Worm (Caenorhabditis elegans) whole organism, young adult: ENCODE measurements around the gene spig-5.
A peak's percentile ranks its signal among the peaks of the same experiment; 100 is the strongest.

Experiments used
- B0035.1 ChIP-seq: sonication (generic microtip); optimal IDR thresholded peaks from 2 replicates; lab custom pipeline; 2016; ENCODE audit warnings: missing genetic modification characterization, mild to moderate bottlenecking, missing compliant biosample characterization, missing genotype, missing genetic modification reagents
- B0336.3 ChIP-seq: fragments of 200-800 bp; sonication (Bioruptor generic); IDR thresholded peaks from 2 replicates; pipeline ENCODE4 v1.3.6; 2022; ENCODE audit warnings: missing genetic modification characterization, missing compliant biosample characterization
- C17E4.6 ChIP-seq: fragments of 200-800 bp; sonication (Bioruptor generic); IDR thresholded peaks from 2 replicates; pipeline ENCODE4 v1.3.6; 2022; ENCODE audit warnings: missing genetic modification reagents, missing genetic modification characterization, missing compliant biosample characterization
- F22D6.2 ChIP-seq: sonication (generic microtip); optimal IDR thresholded peaks from 2 replicates; lab custom pipeline; 2016; ENCODE audit warnings: mild to moderate bottlenecking, missing genetic modification characterization, missing compliant biosample characterization
- F55B11.4 ChIP-seq: sonication (generic microtip); optimal IDR thresholded peaks from 2 replicates; lab custom pipeline; 2016; ENCODE audit warnings: missing compliant biosample characterization, missing genetic modification characterization, borderline replicate concordance; ENCODE audit not compliant: insufficient read depth
- F57A8.1 ChIP-seq: fragments of 200-800 bp; sonication (Bioruptor generic); optimal IDR thresholded peaks from 2 replicates; lab custom pipeline; 2018; ENCODE audit warnings: mild to moderate bottlenecking, missing genetic modification characterization, moderate library complexity, missing compliant biosample characterization
- F57C9.4 ChIP-seq: sonication (generic microtip); optimal IDR thresholded peaks from 2 replicates; lab custom pipeline; 2017; ENCODE audit warnings: mild to moderate bottlenecking, missing genetic modification characterization, missing compliant biosample characterization
- K11D2.4 ChIP-seq: fragments of 200-800 bp; sonication (Bioruptor generic); IDR thresholded peaks from 2 replicates; pipeline ENCODE4 v1.3.6; 2022; ENCODE audit warnings: missing genetic modification reagents, missing genetic modification characterization, missing compliant biosample characterization
- Y56A3A.18 ChIP-seq: fragments of 200-800 bp; sonication (Bioruptor generic); IDR thresholded peaks from 2 replicates; pipeline ENCODE4 v1.3.6; 2022; ENCODE audit warnings: missing genetic modification reagents, missing genetic modification characterization, missing compliant biosample characterization
- ZK185.1 ChIP-seq: sonication (generic microtip); optimal IDR thresholded peaks from 2 replicates; lab custom pipeline; 2016; ENCODE audit warnings: mild to moderate bottlenecking, missing genetic modification characterization, missing compliant biosample characterization; ENCODE audit not compliant: poor library complexity, severe bottlenecking
- aptf-2 ChIP-seq: fragments of 200-800 bp; sonication (Bioruptor generic); conservative IDR thresholded peaks from 2 replicates; pipeline ENCODE4 v1.3.6; 2022; ENCODE audit warnings: missing genetic modification reagents, missing genetic modification characterization, missing compliant biosample characterization
- aptf-3 ChIP-seq: fragments of 200-800 bp; sonication (Bioruptor generic); IDR thresholded peaks from 2 replicates; pipeline ENCODE4 v1.3.6; 2022; ENCODE audit warnings: missing genetic modification characterization, missing compliant biosample characterization
- atf-7 ChIP-seq: sonication (generic microtip); optimal IDR thresholded peaks from 2 replicates; lab custom pipeline; 2017; ENCODE audit warnings: mild to moderate bottlenecking, missing genetic modification characterization, missing compliant biosample characterization
- athp-1 ChIP-seq: sonication (generic microtip); optimal IDR thresholded peaks from 2 replicates; lab custom pipeline; 2017; ENCODE audit warnings: mild to moderate bottlenecking, missing genetic modification characterization, missing compliant biosample characterization
- attf-5 ChIP-seq: fragments of 200-800 bp; sonication (Bioruptor generic); optimal IDR thresholded peaks from 2 replicates; lab custom pipeline; 2018; ENCODE audit warnings: mild to moderate bottlenecking, missing genetic modification characterization, missing compliant biosample characterization
- ccch-3 ChIP-seq: fragments of 200-800 bp; sonication (Bioruptor generic); optimal IDR thresholded peaks from 2 replicates; lab custom pipeline; 2018; ENCODE audit warnings: mild to moderate bottlenecking, missing genetic modification characterization, missing compliant biosample characterization
- cebp-1 ChIP-seq, 2 experiments: fragments of 200-800 bp in 1 of 2; sonication (Bioruptor generic) in 1 of 2; sonication (generic microtip) in 1 of 2; IDR thresholded peaks in 1 of 2; optimal IDR thresholded peaks in 1 of 2; 2 replicates each; pipeline versions ENCODE4 v1.3.6 to Lab custom; 2017 to 2022; ENCODE audit warnings: missing compliant biosample characterization in 2 of 2, missing genetic modification characterization in 2 of 2, mild to moderate bottlenecking in 1 of 2, missing genetic modification reagents in 1 of 2, moderate library complexity in 1 of 2
- ceh-27 ChIP-seq: fragments of 200-800 bp; sonication (Bioruptor generic); optimal IDR thresholded peaks from 2 replicates; lab custom pipeline; 2018; ENCODE audit warnings: mild to moderate bottlenecking, missing genetic modification characterization, moderate library complexity, missing compliant biosample characterization
- ceh-40 ChIP-seq: fragments of 200-800 bp; sonication (Bioruptor generic); IDR thresholded peaks from 2 replicates; pipeline ENCODE4 v1.3.6; 2022; ENCODE audit warnings: missing genetic modification characterization, missing compliant biosample characterization
- ceh-79 ChIP-seq: sonication (generic microtip); optimal IDR thresholded peaks from 2 replicates; lab custom pipeline; 2017; ENCODE audit warnings: mild to moderate bottlenecking, missing genetic modification characterization, missing compliant biosample characterization
- dox-1 ChIP-seq: fragments of 200-800 bp; sonication (Bioruptor generic); IDR thresholded peaks from 2 replicates; pipeline ENCODE4 v1.3.6; 2022; ENCODE audit warnings: missing genetic modification reagents, missing genetic modification characterization, missing compliant biosample characterization
- dpl-1 ChIP-seq: fragments of 150-350 bp; optimal IDR thresholded peaks from 2 replicates; lab custom pipeline; 2014; ENCODE audit warnings: missing biosample characterization, missing genetic modification reagents, missing genetic modification characterization
- efl-1 ChIP-seq: fragments of 150-350 bp; optimal IDR thresholded peaks from 2 replicates; lab custom pipeline; 2014; ENCODE audit warnings: missing biosample characterization, missing genetic modification reagents, missing genetic modification characterization
- egl-18 ChIP-seq: fragments of 200-800 bp; sonication (Bioruptor generic); IDR thresholded peaks from 2 replicates; pipeline ENCODE4 v1.3.6; 2022; ENCODE audit warnings: missing genetic modification reagents, missing genetic modification characterization, missing compliant biosample characterization
- egl-44 ChIP-seq: fragments of 200-800 bp; sonication (Bioruptor generic); IDR thresholded peaks from 2 replicates; pipeline ENCODE4 v1.3.6; 2022; ENCODE audit warnings: missing genetic modification reagents, missing genetic modification characterization, missing compliant biosample characterization
- egrh-3 ChIP-seq: fragments of 200-800 bp; sonication (Bioruptor generic); IDR thresholded peaks from 2 replicates; pipeline ENCODE4 v1.3.6; 2022; ENCODE audit warnings: missing genetic modification reagents, missing genetic modification characterization, missing compliant biosample characterization
- him-1 ChIP-seq: sonication (generic microtip); optimal IDR thresholded peaks from 2 replicates; lab custom pipeline; 2016; ENCODE audit warnings: missing genotype, missing genetic modification reagents, missing genetic modification characterization, missing compliant biosample characterization
- hmg-1.2 ChIP-seq: fragments of 200-800 bp; sonication (Bioruptor generic); IDR thresholded peaks from 2 replicates; pipeline ENCODE4 v1.3.6; 2022; ENCODE audit warnings: missing genetic modification reagents, missing genetic modification characterization, missing compliant biosample characterization
- hsf-1 ChIP-seq: fragments of 200-800 bp; sonication (Bioruptor generic); IDR thresholded peaks from 2 replicates; pipeline ENCODE4 v1.3.6; 2022; ENCODE audit warnings: missing genetic modification reagents, missing genetic modification characterization, missing compliant biosample characterization
- madf-8 ChIP-seq: fragments of 200-800 bp; sonication (Bioruptor generic); conservative IDR thresholded peaks from 2 replicates; pipeline ENCODE4 v1.3.6; 2022; ENCODE audit warnings: missing genetic modification reagents, missing genetic modification characterization, missing compliant biosample characterization
- mcd-1 ChIP-seq: fragments of 200-800 bp; sonication (Bioruptor generic); IDR thresholded peaks from 2 replicates; pipeline ENCODE4 v1.3.6; 2022; ENCODE audit warnings: missing genetic modification reagents, missing genetic modification characterization, missing compliant biosample characterization
- mxl-1 ChIP-seq: sonication (generic microtip); optimal IDR thresholded peaks from 2 replicates; lab custom pipeline; 2016; ENCODE audit warnings: missing genetic modification characterization, missing compliant biosample characterization
- nfya-1 ChIP-seq: sonication (generic microtip); optimal IDR thresholded peaks from 2 replicates; lab custom pipeline; 2017; ENCODE audit warnings: antibody characterized with exemption, missing compliant biosample characterization, missing genetic modification characterization, borderline replicate concordance; ENCODE audit not compliant: insufficient read depth
- nfyb-1 ChIP-seq: fragments of 200-800 bp; sonication (Bioruptor generic); IDR thresholded peaks from 2 replicates; pipeline ENCODE4 v1.3.6; 2022; ENCODE audit warnings: missing genetic modification reagents, missing genetic modification characterization, missing compliant biosample characterization
- nhr-179 ChIP-seq: sonication (generic microtip); optimal IDR thresholded peaks from 2 replicates; lab custom pipeline; 2016; ENCODE audit warnings: mild to moderate bottlenecking, missing genetic modification characterization, missing compliant biosample characterization
- nhr-80 ChIP-seq: sonication (generic microtip); optimal IDR thresholded peaks from 2 replicates; lab custom pipeline; 2016; ENCODE audit warnings: missing genetic modification characterization, missing compliant biosample characterization
- nhr-90 ChIP-seq: sonication (generic microtip); optimal IDR thresholded peaks from 2 replicates; lab custom pipeline; 2016; ENCODE audit warnings: missing genotype, mild to moderate bottlenecking, missing genetic modification characterization, missing compliant biosample characterization
- pbrm-1 ChIP-seq: fragments of 200-800 bp; sonication (Bioruptor generic); IDR thresholded peaks from 2 replicates; pipeline ENCODE4 v1.3.6; 2022; ENCODE audit warnings: missing genetic modification reagents, missing genetic modification characterization, missing compliant biosample characterization
- rec-8 ChIP-seq, 2 experiments: sonication (generic microtip); optimal IDR thresholded peaks; 2 replicates each; lab custom pipeline; 2016; ENCODE audit warnings: mild to moderate bottlenecking in 2 of 2, missing genetic modification characterization in 2 of 2, missing genetic modification reagents in 2 of 2, missing genotype in 2 of 2, missing biosample characterization in 1 of 2, missing compliant biosample characterization in 1 of 2, moderate library complexity in 1 of 2
- snpc-1.1 ChIP-seq: sonication (generic microtip); optimal IDR thresholded peaks from 2 replicates; lab custom pipeline; 2017; ENCODE audit warnings: missing genetic modification characterization, mild to moderate bottlenecking, missing compliant biosample characterization, antibody characterized with exemption, moderate library complexity, missing genotype, missing genetic modification reagents; ENCODE audit not compliant: insufficient read depth
- somi-1 ChIP-seq: fragments of 200-800 bp; sonication (Bioruptor generic); optimal IDR thresholded peaks from 2 replicates; lab custom pipeline; 2018; ENCODE audit warnings: mild to moderate bottlenecking, missing genetic modification characterization, missing compliant biosample characterization
- sptf-2 ChIP-seq: fragments of 200-800 bp; sonication (Bioruptor generic); optimal IDR thresholded peaks from 2 replicates; lab custom pipeline; 2018; ENCODE audit warnings: mild to moderate bottlenecking, missing genetic modification characterization, missing compliant biosample characterization
- unc-130 ChIP-seq: sonication (generic microtip); optimal IDR thresholded peaks from 2 replicates; lab custom pipeline; 2016; ENCODE audit warnings: missing genetic modification reagents, missing genetic modification characterization, missing compliant biosample characterization
- unc-62 ChIP-seq: fragments of 150-350 bp; optimal IDR thresholded peaks from 2 replicates; lab custom pipeline; 2014; ENCODE audit warnings: missing biosample characterization, missing genetic modification reagents, missing genetic modification characterization
- zfh-2 ChIP-seq: fragments of 200-800 bp; sonication (Bioruptor generic); conservative IDR thresholded peaks from 2 replicates; pipeline ENCODE4 v1.3.6; 2022; ENCODE audit warnings: missing genetic modification reagents, missing genetic modification characterization, missing compliant biosample characterization
- ztf-28 ChIP-seq: fragments of 200-800 bp; sonication (Bioruptor generic); IDR thresholded peaks from 2 replicates; pipeline ENCODE4 v1.3.6; 2022; ENCODE audit warnings: missing genetic modification reagents, missing genetic modification characterization, missing compliant biosample characterization
- ztf-6 ChIP-seq: fragments of 200-800 bp; sonication (Bioruptor generic); IDR thresholded peaks from 2 replicates; pipeline ENCODE4 v1.3.6; 2022; ENCODE audit warnings: missing genetic modification reagents, missing genetic modification characterization, missing compliant biosample characterization

The spig-5 gene

ce11 chrV:14320246-14320645 lies 12.0 kb downstream of the spig-5 start, which contains the start of gene F47B8.14:
F47B8.14 (plus strand) TSS chrV:14320546.
- TF ChIP-seq F22D6.2 (no peak), nhr-90 (no peak), cebp-1 (GFP tag; IDR thresholded peaks at IDR 0.05; lab: Robert Waterston, UW) (no peak), cebp-1 (tag; optimal IDR thresholded peaks at IDR 0.05; lab: Kevin White, UChicago) (no peak), ZK185.1 (tag; lab: Kevin White, UChicago) (no peak), atf-7 (no peak), B0035.1 (no peak), C17E4.6 (no peak), nfya-1 (no peak)

- TF ChIP-seq nfyb-1 (0 out of 2 replicates have a peak, but pooled peaks have one; percentile 30), unc-62 (GFP tag; lab: Kevin White, UChicago) (no peak), dox-1 (no peak), K11D2.4 (GFP tag; lab: Robert Waterston, UW) (no peak), ceh-40 (GFP tag; lab: Robert Waterston, UW) (no peak), ceh-79 (no peak), egl-18 (no peak), rec-8 (tag; optimal IDR thresholded peaks at IDR 0.05; lab: Kevin White, UChicago) (no peak), pbrm-1 (GFP tag; lab: Robert Waterston, UW) (0 out of 2 replicates have a peak, but pooled peaks have one; percentile 14), ceh-27 (GFP tag; lab: Kevin White, UChicago) (no peak), egrh-3 (peak; percentile 98), aptf-3 (GFP tag; lab: Robert Waterston, UW) (no peak), nhr-80 (tag; lab: Kevin White, UChicago) (no peak), F57A8.1 (GFP tag; lab: Kevin White, UChicago) (peak; percentile 31), mcd-1 (no peak; the same call in 1 of the 2 replicates), madf-8 (no peak), aptf-2 (GFP tag; lab: Robert Waterston, UW) (no peak), mxl-1 (tag; lab: Kevin White, UChicago) (no peak), nhr-179 (tag; lab: Kevin White, UChicago) (no peak), somi-1 (GFP tag; lab: Kevin White, UChicago) (no peak), hsf-1 (GFP tag; lab: Robert Waterston, UW) (no peak), him-1 (tag; lab: Kevin White, UChicago) (no peak), zfh-2 (peak; percentile 95), snpc-1.1 (no peak), B0336.3 (GFP tag; lab: Robert Waterston, UW) (peak; percentile 31; the same call in 1 of the 2 replicates), sptf-2 (no peak), F55B11.4 (tag; lab: Kevin White, UChicago) (no peak), dpl-1 (GFP tag; lab: Kevin White, UChicago) (no peak), ztf-6 (GFP tag; lab: Robert Waterston, UW) (no peak), ztf-28 (GFP tag; lab: Robert Waterston, UW) (no peak), efl-1 (GFP tag; lab: Kevin White, UChicago) (no peak), ccch-3 (GFP tag; lab: Kevin White, UChicago) (no peak), egl-44 (no peak), F57C9.4 (tag; lab: Kevin White, UChicago) (no peak), attf-5 (GFP tag; lab: Kevin White, UChicago) (peak; percentile 23), unc-130 (GFP tag; lab: Kevin White, UChicago) (no peak), athp-1 (peak; percentile 15), Y56A3A.18 (GFP tag; lab: Robert Waterston, UW) (no peak), hmg-1.2 (GFP tag; lab: Robert Waterston, UW) (no peak)
Observed at ce11 chrV:14320730-14321319, 12.6 kb downstream of the spig-5 start.
